Worm (Caenorhabditis elegans) whole organism, L2 larva: Measurements from ENCODE around the gene srh-279.

Source experiments
- nhr-12 ChIP-seq: fragments of 150-350 bp; optimal IDR thresholded peaks from 2 replicates; lab custom pipeline; 2014; ENCODE audit warnings: missing biosample characterization, missing genetic modification characterization
- snpc-4 ChIP-seq: fragments of 150-350 bp; optimal IDR thresholded peaks from 2 replicates; lab custom pipeline; 2014; ENCODE audit warnings: missing biosample characterization, missing genetic modification characterization
- ztf-11 ChIP-seq: sonication (generic microtip); optimal IDR thresholded peaks from 2 replicates; lab custom pipeline; 2017; ENCODE audit warnings: missing biosample characterization, missing genetic modification characterization

- no peak for TF ChIP-seq ztf-11 (tag; lab: Kevin White, UChicago)
- TF ChIP-seq nhr-12: no peak
- no peak for TF ChIP-seq snpc-4 (tag; lab: Kevin White, UChicago)
Measured at ce11 chrV:16235647-16236046, 43.4 kb downstream of the srh-279 start, which contains the start of gene srh-98.
